Fruit fly (Drosophila melanogaster) whole organism, adult: Measurements from ENCODE around the gene Utx.

Experiments used
- CG5204 ChIP-seq: fragments of 200-800 bp; sonication (Bioruptor generic); optimal IDR thresholded peaks from 2 replicates; lab custom pipeline; 2016; ENCODE audit warnings: missing biosample characterization, missing genetic modification characterization
- Crg-1 ChIP-seq: fragments of 200-800 bp; sonication (Bioruptor generic); optimal IDR thresholded peaks from 2 replicates; lab custom pipeline; 2016; ENCODE audit warnings: missing biosample characterization, missing genetic modification characterization
- cic ChIP-seq: fragments of 200-800 bp; sonication (Bioruptor generic); optimal IDR thresholded peaks from 2 replicates; lab custom pipeline; 2017; ENCODE audit warnings: missing biosample characterization, mild to moderate bottlenecking, missing genetic modification characterization, moderate library complexity

- TF ChIP-seq Crg-1 (GFP tag; lab: Kevin White, UChicago) = no peak
- no peak for TF ChIP-seq cic (GFP tag; lab: Kevin White, UChicago)
- no peak for TF ChIP-seq CG5204 (GFP tag; lab: Kevin White, UChicago)
Measured at dm6 chr2L:10322176-10322575, 43.6 kb upstream of the Utx start, which contains the start of gene CG4995.
